Worm (Caenorhabditis elegans): ENCODE measurements around the gene Y38C1AA.19.

DNA sequence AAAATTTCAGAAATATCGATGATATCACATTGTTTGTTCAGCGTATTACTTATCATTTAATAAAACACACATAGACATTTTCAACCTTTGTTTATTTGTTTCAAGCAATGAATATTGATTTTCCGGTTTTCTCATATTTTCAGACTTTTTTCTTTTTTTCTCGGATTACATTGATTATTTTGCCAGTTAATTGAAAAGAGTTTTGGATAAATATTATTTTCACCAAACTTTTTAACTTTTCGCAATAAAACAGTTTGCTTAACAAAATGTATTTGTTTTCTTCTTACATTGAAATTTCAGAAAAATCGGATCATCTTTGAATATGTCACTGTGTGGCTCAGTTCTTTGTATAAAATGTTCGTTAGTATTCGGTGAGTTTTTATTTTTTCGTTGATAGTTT lies 2.6 kb downstream of the Y38C1AA.19 start, which contains the start of gene Y38C1AA.6:
- TF ChIP-seq F26F4.8 (GFP tag; conservative IDR thresholded peaks at IDR 0.05) (no peak), fos-1 (tag; optimal IDR thresholded peaks at IDR 0.05) (no peak), spr-3 (GFP tag; optimal IDR thresholded peaks at IDR 0.05) (no peak), pha-4 (GFP tag; IDR thresholded peaks at IDR 0.05) (no peak), pha-4 (tag; optimal IDR thresholded peaks at IDR 0.05) (no peak), R02D3.7 (tag; optimal IDR thresholded peaks at IDR 0.05) (no peak), ces-1 (GFP tag; optimal IDR thresholded peaks at IDR 0.05) (no peak), pqm-1 (tag; optimal IDR thresholded peaks at IDR 0.05) (no peak), daf-12 (tag; optimal IDR thresholded peaks at IDR 0.05) (no peak), ceh-20 (GFP tag; IDR thresholded peaks at IDR 0.05) (no peak), mdt-29 (GFP tag; IDR thresholded peaks at IDR 0.05) (no peak), zag-1 (tag; optimal IDR thresholded peaks at IDR 0.05) (no peak), hlh-30 (tag; optimal IDR thresholded peaks at IDR 0.05; ENCODE audit: insufficient read depth) (no peak), nhr-76 (tag; optimal IDR thresholded peaks at IDR 0.05) (no peak)
